Worm (Caenorhabditis elegans) whole organism, L4 larva: ENCODE data around the gene F43C9.1.

Source experiments
- Y75B8A.6 ChIP-seq: fragments of 200-800 bp; sonication (Bioruptor generic); IDR thresholded peaks from 2 replicates; pipeline ENCODE4 v1.3.6; 2022; ENCODE audit warnings: missing genetic modification reagents, missing genetic modification characterization, missing compliant biosample characterization
- ceh-82 ChIP-seq: sonication (generic microtip); optimal IDR thresholded peaks from 2 replicates; lab custom pipeline; 2017; ENCODE audit warnings: missing biosample characterization, missing genetic modification characterization
- cey-2 ChIP-seq: sonication (generic microtip); optimal IDR thresholded peaks from 3 replicates; lab custom pipeline; 2017; ENCODE audit warnings: missing genetic modification characterization, mild to moderate bottlenecking, missing compliant biosample characterization, antibody characterized with exemption, borderline replicate concordance; ENCODE audit not compliant: insufficient read depth
- lin-13 ChIP-seq: fragments of 150-350 bp; optimal IDR thresholded peaks from 2 replicates; lab custom pipeline; 2014; ENCODE audit warnings: missing biosample characterization, missing genetic modification reagents, missing genetic modification characterization
- lin-15B ChIP-seq: fragments of 150-350 bp; sonication (generic microtip); optimal IDR thresholded peaks from 3 replicates; lab custom pipeline; 2014; ENCODE audit warnings: missing biosample characterization, missing genetic modification characterization
- lin-38 ChIP-seq: fragments of 200-800 bp; sonication (Bioruptor generic); IDR thresholded peaks from 2 replicates; pipeline ENCODE4 v1.3.6; 2022; ENCODE audit warnings: missing genetic modification reagents, missing genetic modification characterization, missing compliant biosample characterization
- lsy-2 ChIP-seq, 2 experiments: fragments of 150-350 bp in 1 of 2; sonication (generic microtip) in 1 of 2; optimal IDR thresholded peaks; 2 replicates each; lab custom pipeline; 2014 to 2017; ENCODE audit warnings: missing biosample characterization in 2 of 2, missing genetic modification characterization in 2 of 2
- nhr-6 ChIP-seq: fragments of 150-350 bp; optimal IDR thresholded peaks from 2 replicates; lab custom pipeline; 2014; ENCODE audit warnings: missing biosample characterization, missing genetic modification characterization
- unc-39 ChIP-seq: sonication (generic microtip); optimal IDR thresholded peaks from 2 replicates; lab custom pipeline; 2017; ENCODE audit warnings: missing biosample characterization, missing genetic modification characterization

DNA sequence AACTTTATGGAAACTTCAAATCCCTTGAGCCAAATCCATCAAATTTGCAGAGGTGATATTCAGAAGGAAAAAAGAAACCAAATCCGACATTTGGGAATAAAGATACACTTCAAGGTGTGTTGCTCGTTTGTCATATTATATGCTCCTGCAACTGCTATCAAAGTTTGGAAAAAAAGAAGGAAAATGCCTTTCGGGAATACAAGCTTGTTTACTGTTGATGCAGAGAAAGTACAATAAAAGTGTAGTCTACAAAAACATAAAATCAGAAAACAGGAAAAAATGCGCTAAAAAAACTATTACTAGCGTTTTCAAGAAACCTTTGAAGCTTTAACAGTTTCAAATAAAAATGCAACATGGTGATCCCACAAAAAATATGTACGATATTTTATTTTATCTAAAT is 2.5 kb upstream of the F43C9.1 start:
- TF ChIP-seq lin-15B (tag; lab: Kevin White, UChicago) (no peak), nhr-6 (tag; lab: Kevin White, UChicago) (no peak), cey-2 (no peak), ceh-82 (tag; lab: Kevin White, UChicago) (no peak), lin-13 (no peak), lin-38 (GFP tag; lab: Robert Waterston, UW) (no peak), lsy-2 (tag; optimal IDR thresholded peaks at IDR 0.05; lab: Kevin White, UChicago) (no peak), Y75B8A.6 (GFP tag; lab: Robert Waterston, UW) (no peak), unc-39 (tag; lab: Kevin White, UChicago) (no peak)
